Worm (Caenorhabditis elegans): ENCODE measurements around the gene clik-2.
A peak's percentile ranks its signal among the peaks of the same experiment; 100 is the strongest.

The clik-2 gene

DNA sequence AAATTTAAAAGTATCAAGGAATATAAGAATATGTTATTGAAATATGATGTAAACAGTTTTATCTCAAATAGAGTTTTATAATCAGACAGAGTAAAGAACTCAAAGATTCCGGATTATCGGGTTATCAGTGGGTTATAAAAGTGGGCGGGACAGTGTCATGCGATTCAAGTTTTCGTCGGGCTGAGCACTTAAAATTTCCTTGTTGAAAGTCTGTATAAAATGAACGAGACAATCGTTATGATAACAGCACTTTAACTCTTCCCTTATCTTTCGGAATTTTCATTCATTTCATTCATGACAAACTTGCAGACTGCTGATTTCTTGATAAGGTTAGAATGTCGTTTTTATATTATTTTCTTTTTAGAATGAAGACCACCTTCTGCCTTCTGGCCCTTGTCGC, 36.6 kb upstream of the clik-2 start, which contains the start of gene spp-14:
TSS of gene spp-14 (plus strand) at position 365 of the 400 bp plus-strand sequence.
- no peak for TF ChIP-seq ceh-20 (GFP tag; IDR thresholded peaks at IDR 0.05)
- 0 out of 2 replicates have a peak, but pooled peaks have one; percentile 23 for TF ChIP-seq tra-1 (GFP tag; IDR thresholded peaks at IDR 0.05)
- TF ChIP-seq nhr-48 (tag; optimal IDR thresholded peaks at IDR 0.05): peak; percentile 69
- TF ChIP-seq lir-3 (tag; optimal IDR thresholded peaks at IDR 0.05): no peak
- TF ChIP-seq nhr-77 (tag; optimal IDR thresholded peaks at IDR 0.05): peak; percentile 55
- peak; percentile 81 for TF ChIP-seq hlh-11 (tag; optimal IDR thresholded peaks at IDR 0.05)
- TF ChIP-seq hlh-30 (tag; optimal IDR thresholded peaks at IDR 0.05; ENCODE audit: insufficient read depth): peak; percentile 42
- peak in 1 of 2 experiments; percentile 55 for TF ChIP-seq unc-62 (GFP tag; optimal IDR thresholded peaks at IDR 0.05 in 1 of 2)
- TF ChIP-seq unc-62 (tag; optimal IDR thresholded peaks at IDR 0.05): no peak
- no peak for TF ChIP-seq mep-1 (tag; optimal IDR thresholded peaks at IDR 0.05)
- peak; percentile 79 for TF ChIP-seq dmd-6 (GFP tag; IDR thresholded peaks at IDR 0.05)
- TF ChIP-seq lin-1 (GFP tag; IDR thresholded peaks at IDR 0.05): 0 out of 2 replicates have a peak, but pooled peaks have one; percentile 38
- TF ChIP-seq php-3 (GFP tag; IDR thresholded peaks at IDR 0.05): peak; percentile 89
- peak; percentile 85 for TF ChIP-seq pqm-1 (tag; optimal IDR thresholded peaks at IDR 0.05)
- no peak for TF ChIP-seq lin-38 (GFP tag; IDR thresholded peaks at IDR 0.05)
- TF ChIP-seq nhr-28 (tag; optimal IDR thresholded peaks at IDR 0.05): peak; percentile 48
- TF ChIP-seq attf-4 (tag; optimal IDR thresholded peaks at IDR 0.05): no peak
- peak; percentile 96 for TF ChIP-seq dve-1 (tag; optimal IDR thresholded peaks at IDR 0.05; ENCODE audit: insufficient read depth)
- no peak for TF ChIP-seq egl-27 (tag; optimal IDR thresholded peaks at IDR 0.05)
- peak; percentile 28 for TF ChIP-seq nhr-102 (tag; optimal IDR thresholded peaks at IDR 0.05)
- peak; percentile 27 for TF ChIP-seq mes-2 (tag; optimal IDR thresholded peaks at IDR 0.05; ENCODE audit: poor library complexity, severe bottlenecking)
- TF ChIP-seq daf-16 (GFP tag; optimal IDR thresholded peaks at IDR 0.05): peak in 1 of 2 experiments; percentile 55
- TF ChIP-seq daf-16 (tag; optimal IDR thresholded peaks at IDR 0.05): peak; percentile 94
- no peak for TF ChIP-seq zip-2 (tag; optimal IDR thresholded peaks at IDR 0.05)
- no peak for TF ChIP-seq pha-4 (GFP tag; IDR thresholded peaks at IDR 0.05)
- TF ChIP-seq pha-4 (tag; optimal IDR thresholded peaks at IDR 0.05): no peak

DNA sequence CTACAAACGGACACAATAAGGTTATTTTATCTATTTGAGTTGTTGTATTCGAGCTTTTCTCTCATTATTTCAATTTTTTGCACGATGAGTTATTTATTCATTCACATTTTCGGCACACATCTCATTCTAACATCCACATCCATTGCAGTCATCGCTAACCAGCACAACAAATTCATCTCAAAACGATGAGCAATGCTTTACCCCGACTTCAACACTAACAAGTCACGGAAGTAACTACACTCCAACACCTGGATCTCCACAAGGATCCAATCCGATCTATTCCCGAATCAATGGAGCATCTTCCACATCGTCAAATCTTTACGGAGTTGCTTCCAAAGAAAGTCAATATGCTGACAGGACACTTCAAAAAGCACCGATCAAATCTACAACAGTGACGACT, 35.1 kb upstream of the clik-2 start:
- peak in 1 of 2 experiments; percentile 94 for TF ChIP-seq unc-62 (GFP tag; optimal IDR thresholded peaks at IDR 0.05 in 1 of 2)
- TF ChIP-seq unc-62 (tag; optimal IDR thresholded peaks at IDR 0.05): no peak
- TF ChIP-seq nhr-48 (tag; optimal IDR thresholded peaks at IDR 0.05): no peak
- TF ChIP-seq aha-1 (tag): peak; percentile 72
- no peak for TF ChIP-seq ZK337.2 (GFP tag; IDR thresholded peaks at IDR 0.05)

DNA sequence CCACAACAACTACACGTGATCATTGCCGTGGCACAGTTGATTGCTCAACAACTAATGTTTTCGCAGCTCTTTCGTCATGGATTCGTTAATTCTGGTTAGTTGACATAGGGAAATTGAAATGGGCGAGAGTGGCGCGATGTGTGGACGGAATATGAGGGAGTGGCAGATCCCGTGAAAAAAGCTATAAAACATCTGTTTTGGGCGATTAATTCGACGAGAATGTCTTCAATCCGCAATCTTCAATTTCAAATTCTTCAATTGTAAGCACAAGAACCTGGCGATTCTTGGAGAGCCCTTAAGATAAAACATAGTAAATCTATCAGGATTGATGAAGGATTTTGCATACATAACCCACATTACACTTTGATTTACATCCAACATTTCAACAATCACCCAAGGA, 31.5 kb upstream of the clik-2 start:
- TF ChIP-seq nhr-10 (tag; optimal IDR thresholded peaks at IDR 0.05) (no peak), dve-1 (tag; optimal IDR thresholded peaks at IDR 0.05; ENCODE audit: insufficient read depth) (no peak), aha-1 (tag) (peak; percentile 46), unc-62 (GFP tag; optimal IDR thresholded peaks at IDR 0.05 in 1 of 2) (peak in 1 of 2 experiments; percentile 72), unc-62 (tag; optimal IDR thresholded peaks at IDR 0.05) (no peak), zag-1 (tag; optimal IDR thresholded peaks at IDR 0.05) (no peak)

DNA sequence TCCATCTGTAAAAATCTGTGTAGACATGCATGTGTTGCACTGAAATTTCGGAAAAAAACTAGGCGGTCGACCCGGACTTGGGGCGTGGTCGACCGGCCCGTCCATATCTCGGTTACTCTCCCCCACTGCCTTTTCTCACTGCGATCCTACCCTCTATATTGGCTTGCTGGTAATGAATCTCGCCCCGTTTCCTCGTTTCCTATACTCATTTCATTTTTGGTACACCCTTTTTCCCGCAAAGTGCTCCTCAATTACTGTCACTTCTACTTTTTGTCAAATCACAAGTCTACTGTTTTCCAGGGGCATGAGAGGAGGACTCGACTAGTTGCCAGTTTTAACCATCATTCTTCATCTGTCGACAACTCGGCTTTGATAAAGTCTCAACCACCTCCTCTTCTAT, 30.0 kb upstream of the clik-2 start, which contains the start of gene K09F5.6:
TSS of gene K09F5.6 (plus strand) at position 301 of the 400 bp plus-strand sequence.
- no peak for TF ChIP-seq Y105C5A.15 (GFP tag; IDR thresholded peaks at IDR 0.05)
- TF ChIP-seq madf-5 (GFP tag; IDR thresholded peaks at IDR 0.05): no peak
- TF ChIP-seq F10B5.3 (tag; optimal IDR thresholded peaks at IDR 0.05): no peak
- TF ChIP-seq dmd-6 (GFP tag; IDR thresholded peaks at IDR 0.05): no peak

DNA sequence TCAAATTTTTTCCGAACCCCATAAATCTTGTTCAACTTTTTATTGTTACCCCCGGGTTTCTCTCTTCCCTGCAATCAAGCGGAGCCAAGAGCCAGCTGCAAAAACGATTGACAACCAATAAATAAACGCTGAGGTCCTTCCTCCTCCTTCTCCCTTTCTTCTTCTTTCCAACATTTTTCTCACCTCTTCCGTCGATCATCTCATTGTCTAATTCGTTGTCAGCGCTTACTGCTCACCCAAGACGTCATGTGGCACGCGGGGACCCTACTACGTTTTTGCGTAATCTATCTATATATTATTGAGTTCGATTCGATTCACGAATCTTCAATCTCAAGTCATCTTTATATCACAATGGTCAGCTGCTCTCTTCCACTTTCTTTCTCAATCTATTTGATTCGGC, 26.4 kb upstream of the clik-2 start:
- TF ChIP-seq unc-62 (GFP tag; optimal IDR thresholded peaks at IDR 0.05 in 1 of 2) (peak in 1 of 2 experiments; percentile 90), unc-62 (tag; optimal IDR thresholded peaks at IDR 0.05) (no peak), nhr-11 (tag; optimal IDR thresholded peaks at IDR 0.05) (peak; percentile 55), gei-8 (GFP tag; optimal IDR thresholded peaks at IDR 0.05) (no peak)

Data from whole organism, L4 larva.